Fruit fly (Drosophila melanogaster) whole organism, embryonic: ENCODE results near the gene CG15143.
A peak's percentile ranks its signal among the peaks of the same experiment; 100 is the strongest.

Experiments used
- Antp ChIP-seq: fragments of 200-800 bp; sonication (Bioruptor generic); optimal IDR thresholded peaks from 3 replicates; lab custom pipeline; 2016; ENCODE audit warnings: missing biosample characterization, missing genetic modification characterization
- Atf6 ChIP-seq: fragments of 200-800 bp; sonication (Bioruptor generic); IDR thresholded peaks from 2 replicates; pipeline ENCODE4 v1.3.6; 2022; ENCODE audit warnings: missing biosample characterization, missing genetic modification characterization
- BtbVII ChIP-seq: fragments of 200-800 bp; sonication (Bioruptor generic); optimal IDR thresholded peaks from 3 replicates; lab custom pipeline; 2017; ENCODE audit warnings: missing biosample characterization, mild to moderate bottlenecking, missing genetic modification characterization
- CG11695 ChIP-seq: fragments of 200-800 bp; sonication (Bioruptor generic); IDR thresholded peaks from 3 replicates; pipeline ENCODE4 v1.3.6; 2022; ENCODE audit warnings: missing biosample characterization, missing genetic modification characterization
- CG12391 ChIP-seq: fragments of 200-800 bp; sonication (Bioruptor generic); optimal IDR thresholded peaks from 3 replicates; lab custom pipeline; 2018; ENCODE audit warnings: missing biosample characterization, mild to moderate bottlenecking, missing genetic modification characterization, moderate library complexity
- CG12769 ChIP-seq: fragments of 200-800 bp; sonication (Bioruptor generic); optimal IDR thresholded peaks from 2 replicates; lab custom pipeline; 2019; ENCODE audit warnings: missing biosample characterization, mild to moderate bottlenecking, missing genetic modification characterization, moderate library complexity
- CG13894 ChIP-seq: fragments of 200-800 bp; sonication (Bioruptor generic); optimal IDR thresholded peaks from 3 replicates; lab custom pipeline; 2018; ENCODE audit warnings: missing biosample characterization, mild to moderate bottlenecking, missing genetic modification characterization, moderate library complexity
- CG14050 ChIP-seq: fragments of 200-800 bp; sonication (Bioruptor generic); IDR thresholded peaks from 3 replicates; pipeline ENCODE4 v1.3.6; 2022; ENCODE audit warnings: missing biosample characterization, missing genetic modification characterization
- CG14710 ChIP-seq: fragments of 200-800 bp; sonication (Bioruptor generic); optimal IDR thresholded peaks from 3 replicates; lab custom pipeline; 2019; ENCODE audit warnings: missing biosample characterization, mild to moderate bottlenecking, missing genetic modification characterization, moderate library complexity
- CG15011 ChIP-seq: fragments of 200-800 bp; sonication (Bioruptor generic); optimal IDR thresholded peaks from 3 replicates; lab custom pipeline; 2018; ENCODE audit warnings: missing biosample characterization, mild to moderate bottlenecking, missing genetic modification characterization
- CG17385 ChIP-seq: fragments of 200-800 bp; sonication (Bioruptor generic); optimal IDR thresholded peaks from 3 replicates; lab custom pipeline; 2018; ENCODE audit warnings: missing biosample characterization, mild to moderate bottlenecking, missing genetic modification characterization
- CG18262 ChIP-seq: fragments of 200-800 bp; optimal IDR thresholded peaks from 3 replicates; lab custom pipeline; 2019; ENCODE audit warnings: missing biosample characterization, mild to moderate bottlenecking, missing genetic modification characterization, moderate library complexity
- CG2116 ChIP-seq: fragments of 200-800 bp; sonication (Bioruptor generic); optimal IDR thresholded peaks from 3 replicates; lab custom pipeline; 2018; ENCODE audit warnings: missing biosample characterization, mild to moderate bottlenecking, missing genetic modification characterization
- CG2678 ChIP-seq: fragments of 200-800 bp; sonication (Bioruptor generic); optimal IDR thresholded peaks from 3 replicates; lab custom pipeline; 2019; ENCODE audit warnings: missing biosample characterization, mild to moderate bottlenecking, missing genetic modification characterization, moderate library complexity
- CG3281 ChIP-seq: fragments of 200-800 bp; sonication (Bioruptor generic); optimal IDR thresholded peaks from 3 replicates; lab custom pipeline; 2017; ENCODE audit warnings: missing biosample characterization, mild to moderate bottlenecking, missing genetic modification characterization
- CG34224 ChIP-seq: fragments of 200-800 bp; sonication (Bioruptor generic); IDR thresholded peaks from 3 replicates; pipeline ENCODE4 v1.3.6; 2022; ENCODE audit warnings: missing biosample characterization, missing genetic modification characterization; ENCODE audit not compliant: partially characterized antibody
- CG34422 ChIP-seq: fragments of 200-800 bp; sonication (Bioruptor generic); IDR thresholded peaks from 3 replicates; pipeline ENCODE4 v1.3.6; 2022; ENCODE audit warnings: missing biosample characterization, missing genetic modification characterization
- CG42726 ChIP-seq: fragments of 200-800 bp; sonication (Bioruptor generic); IDR thresholded peaks from 2 replicates; pipeline ENCODE4 v1.3.6; 2022; ENCODE audit warnings: missing biosample characterization, missing genetic modification characterization; ENCODE audit not compliant: partially characterized antibody
- CG4617 ChIP-seq: fragments of 200-800 bp; sonication (Bioruptor generic); optimal IDR thresholded peaks from 3 replicates; lab custom pipeline; 2016; ENCODE audit warnings: missing biosample characterization, missing genetic modification characterization, borderline replicate concordance
- CG8290 ChIP-seq, 3 experiments: fragments of 200-800 bp; sonication (Bioruptor generic); optimal IDR thresholded peaks; 2 replicates each; lab custom pipeline; 2016 to 2019; ENCODE audit warnings: missing biosample characterization in 3 of 3, missing genetic modification characterization in 3 of 3, mild to moderate bottlenecking in 2 of 3, moderate library complexity in 1 of 3
- CG8359 ChIP-seq: fragments of 200-800 bp; sonication (Bioruptor generic); optimal IDR thresholded peaks from 2 replicates; lab custom pipeline; 2017; ENCODE audit warnings: missing biosample characterization, mild to moderate bottlenecking, missing genetic modification characterization, borderline replicate concordance
- CG9215 ChIP-seq: fragments of 200-800 bp; sonication (Bioruptor generic); IDR thresholded peaks from 2 replicates; pipeline ENCODE4 v1.3.6; 2022; ENCODE audit warnings: missing biosample characterization, missing genetic modification characterization
- CTCF ChIP-seq: fragments of 200-800 bp; sonication (Bioruptor generic); optimal IDR thresholded peaks from 2 replicates; lab custom pipeline; 2017; ENCODE audit warnings: missing biosample characterization, mild to moderate bottlenecking, missing genetic modification characterization, moderate library complexity
- Dll ChIP-seq: fragments of 200-800 bp; sonication (Bioruptor generic); IDR thresholded peaks from 4 replicates; pipeline ENCODE4 v1.3.6; 2022; ENCODE audit warnings: missing biosample characterization, missing genetic modification characterization; ENCODE audit not compliant: partially characterized antibody
- Dp ChIP-seq: fragments of 200-800 bp; sonication (Bioruptor generic); optimal IDR thresholded peaks from 2 replicates; lab custom pipeline; 2018; ENCODE audit warnings: missing biosample characterization, mild to moderate bottlenecking, missing genetic modification characterization, moderate library complexity
- Dref ChIP-seq: fragments of 200-800 bp; sonication (Bioruptor generic); IDR thresholded peaks from 2 replicates; pipeline ENCODE4 v1.3.6; 2022; ENCODE audit warnings: missing biosample characterization, missing genetic modification characterization
- Hmr ChIP-seq: fragments of 200-800 bp; sonication (Bioruptor generic); optimal IDR thresholded peaks from 3 replicates; lab custom pipeline; 2017; ENCODE audit warnings: mild to moderate bottlenecking, missing biosample characterization, missing genetic modification reagents, missing genetic modification characterization
- Hmx ChIP-seq: fragments of 200-800 bp; sonication (Bioruptor generic); optimal IDR thresholded peaks from 2 replicates; lab custom pipeline; 2016; ENCODE audit warnings: missing biosample characterization, missing genetic modification characterization
- MBD-R2 ChIP-seq: fragments of 200-800 bp; sonication (Bioruptor generic); IDR thresholded peaks from 2 replicates; pipeline ENCODE4 v1.3.6; 2022; ENCODE audit warnings: missing biosample characterization, missing genetic modification characterization
- MTF-1 ChIP-seq: fragments of 200-800 bp; sonication (Bioruptor generic); optimal IDR thresholded peaks from 2 replicates; lab custom pipeline; 2018; ENCODE audit warnings: missing biosample characterization, mild to moderate bottlenecking, missing genetic modification characterization, borderline replicate concordance
- PHDP ChIP-seq: fragments of 200-800 bp; sonication (Bioruptor generic); optimal IDR thresholded peaks from 3 replicates; lab custom pipeline; 2018; ENCODE audit warnings: missing biosample characterization, mild to moderate bottlenecking, missing genetic modification characterization, moderate library complexity
- Stat92E ChIP-seq, 3 experiments: fragments of >200 bp in 2 of 3; fragments of 200-800 bp in 1 of 3; sonication (Bioruptor generic) in 1 of 3; optimal IDR thresholded peaks; 2 replicates each; lab custom pipeline; 2017 to 2019; ENCODE audit warnings: missing biosample characterization in 3 of 3, missing genetic modification characterization in 3 of 3, mild to moderate bottlenecking in 1 of 3, moderate library complexity in 1 of 3
- caup ChIP-seq: fragments of 200-800 bp; sonication (Bioruptor generic); optimal IDR thresholded peaks from 3 replicates; lab custom pipeline; 2017; ENCODE audit warnings: missing biosample characterization, mild to moderate bottlenecking, missing genetic modification characterization, moderate library complexity; ENCODE audit not compliant: severe bottlenecking
- da ChIP-seq: fragments of 200-800 bp; sonication (Bioruptor generic); optimal IDR thresholded peaks from 2 replicates; lab custom pipeline; 2016; ENCODE audit warnings: missing biosample characterization, missing genetic modification characterization
- dmrt11E ChIP-seq: fragments of 200-800 bp; sonication (Bioruptor generic); optimal IDR thresholded peaks from 3 replicates; lab custom pipeline; 2018; ENCODE audit warnings: missing biosample characterization, mild to moderate bottlenecking, missing genetic modification characterization, moderate library complexity
- gfzf ChIP-seq: fragments of 200-800 bp; sonication (Bioruptor generic); optimal IDR thresholded peaks from 2 replicates; lab custom pipeline; 2016; ENCODE audit warnings: missing biosample characterization, mild to moderate bottlenecking, missing genetic modification characterization, moderate library complexity
- lbe ChIP-seq: fragments of 200-800 bp; sonication (Bioruptor generic); optimal IDR thresholded peaks from 2 replicates; lab custom pipeline; 2016; ENCODE audit warnings: missing biosample characterization, mild to moderate bottlenecking, missing genetic modification characterization
- nom ChIP-seq: fragments of 200-800 bp; sonication (Bioruptor generic); optimal IDR thresholded peaks from 2 replicates; lab custom pipeline; 2017; ENCODE audit warnings: missing biosample characterization, missing genetic modification characterization, mild to moderate bottlenecking, moderate library complexity, missing genetic modification reagents
- onecut ChIP-seq: fragments of 200-800 bp; sonication (Bioruptor generic); IDR thresholded peaks from 2 replicates; pipeline ENCODE4 v1.3.6; 2022; ENCODE audit warnings: missing biosample characterization, missing genetic modification characterization
- pros ChIP-seq: fragments of 200-800 bp; sonication (Bioruptor generic); optimal IDR thresholded peaks from 3 replicates; lab custom pipeline; 2019; ENCODE audit warnings: missing biosample characterization, mild to moderate bottlenecking, missing genetic modification characterization, moderate library complexity
- pzg ChIP-seq: fragments of 200-800 bp; sonication (Bioruptor generic); optimal IDR thresholded peaks from 3 replicates; lab custom pipeline; 2018; ENCODE audit warnings: missing biosample characterization, mild to moderate bottlenecking, missing genetic modification characterization, moderate library complexity
- sim ChIP-seq: fragments of 200-800 bp; sonication (Bioruptor generic); IDR thresholded peaks from 2 replicates; pipeline ENCODE4 v1.3.6; 2022; ENCODE audit warnings: missing biosample characterization, missing genetic modification characterization
- stc ChIP-seq: fragments of 200-800 bp; sonication (Bioruptor generic); IDR thresholded peaks from 2 replicates; pipeline ENCODE4 v1.3.6; 2022; ENCODE audit warnings: missing biosample characterization, missing genetic modification characterization
- tgo ChIP-seq: fragments of 200-800 bp; sonication (Bioruptor generic); IDR thresholded peaks from 3 replicates; pipeline ENCODE4 v1.3.6; 2022; ENCODE audit warnings: missing biosample characterization, missing genetic modification characterization
- ttk ChIP-seq: fragments of 200-800 bp; sonication (Bioruptor generic); IDR thresholded peaks from 2 replicates; pipeline ENCODE4 v2.1.2; 2022; ENCODE audit warnings: missing biosample characterization, missing genetic modification characterization
- zen ChIP-seq: fragments of 200-800 bp; sonication (Bioruptor generic); optimal IDR thresholded peaks from 3 replicates; lab custom pipeline; 2018; ENCODE audit warnings: missing biosample characterization, mild to moderate bottlenecking, missing genetic modification characterization, moderate library complexity

The CG15143 gene

DNA sequence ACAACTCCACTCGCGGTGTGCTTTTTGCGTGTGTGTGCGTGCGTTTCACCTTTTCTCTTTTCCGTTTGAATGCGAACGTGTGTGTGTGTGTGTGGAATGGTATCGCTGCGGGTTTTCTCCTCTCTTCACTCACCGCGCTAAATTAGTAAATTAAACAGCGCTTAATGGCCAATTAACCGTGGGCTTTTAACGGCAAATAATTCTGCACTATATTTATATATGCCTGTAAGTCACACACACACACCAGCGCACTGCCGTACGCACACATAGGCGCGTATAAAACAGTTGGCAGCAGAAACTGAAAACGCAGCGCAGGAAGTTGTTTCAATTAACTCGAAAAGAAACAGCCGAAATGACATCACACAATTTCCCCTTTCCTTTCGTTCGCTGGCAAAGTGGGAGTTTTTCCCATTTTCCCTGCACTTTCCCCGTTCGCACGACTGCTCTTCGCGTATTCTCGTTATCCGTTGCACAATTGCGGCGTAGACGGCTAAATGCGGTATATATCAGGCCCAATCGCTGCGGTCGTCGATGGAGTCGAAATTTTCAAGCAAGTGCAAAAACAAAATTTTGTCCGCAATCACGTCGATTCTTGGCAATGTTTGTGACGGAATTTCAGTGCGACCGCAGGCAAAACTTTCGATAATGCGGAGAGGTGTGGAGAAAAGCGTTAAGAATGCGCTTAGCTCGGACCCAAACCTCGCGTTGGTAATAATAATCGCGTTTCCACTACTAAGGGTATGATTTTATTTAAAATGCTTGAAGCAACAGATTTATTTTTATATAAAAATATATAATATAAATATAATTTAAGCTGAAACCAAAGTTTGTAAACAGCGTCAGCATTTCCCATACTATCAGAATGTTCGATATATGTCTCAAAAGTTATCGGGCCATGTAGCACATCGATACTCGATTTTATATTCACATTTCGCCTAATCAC lies 51.5 kb downstream of the CG15143 start, which contains the start of gene BicD (continued):
- TF ChIP-seq Stat92E (GFP tag; optimal IDR thresholded peaks at IDR 0.05; lab: Kevin White, UChicago) (peak in 1 of 3 experiments; percentile 17), stc (GFP tag; lab: Robert Waterston, UW) (no peak), tgo (no peak), CG17385 (GFP tag; lab: Kevin White, UChicago) (peak; percentile 29), CG3281 (GFP tag; lab: Kevin White, UChicago) (no peak), nom (peak; percentile 35), Dp (GFP tag; lab: Kevin White, UChicago) (peak; percentile 46), gfzf (GFP tag; lab: Kevin White, UChicago) (peak; percentile 90), CTCF (GFP tag; lab: Kevin White, UChicago) (peak; percentile 54), CG18262 (tag; lab: Kevin White, UChicago) (peak; percentile 11), MBD-R2 (GFP tag; lab: Robert Waterston, UW) (peak; percentile 52), CG42726 (GFP tag; lab: Robert Waterston, UW) (peak; percentile 35; the same call in 1 of the 2 replicates), PHDP (tag; lab: Kevin White, UChicago) (peak; percentile 5), CG14050 (GFP tag; lab: Robert Waterston, UW) (no peak), caup (peak; percentile 1), zen (peak; percentile 42), CG12391 (tag; lab: Kevin White, UChicago) (peak; percentile 53), CG2678 (tag; lab: Kevin White, UChicago) (peak; percentile 29), CG15011 (GFP tag; lab: Kevin White, UChicago) (no peak), CG14710 (tag; lab: Kevin White, UChicago) (peak; percentile 76), CG34224 (GFP tag; lab: Robert Waterston, UW) (peak; percentile 50; the same call in 1 of the 3 replicates), da (GFP tag; lab: Kevin White, UChicago) (no peak), Atf6 (peak; percentile 17; the same call in 1 of the 2 replicates), Dll (peak; percentile 78), CG13894 (tag; lab: Kevin White, UChicago) (peak; percentile 51), MTF-1 (GFP tag; lab: Kevin White, UChicago) (no peak), CG11695 (GFP tag; lab: Robert Waterston, UW) (0 out of 3 replicates have a peak, but pooled peaks have one; percentile 15), ttk (GFP tag; lab: Robert Waterston, UW) (no peak), CG8359 (GFP tag; lab: Kevin White, UChicago) (no peak), Hmx (no peak), CG12769 (peak; percentile 54), Antp (GFP tag; lab: Kevin White, UChicago) (no peak), lbe (GFP tag; lab: Kevin White, UChicago) (peak; percentile 37), BtbVII (peak; percentile 36), onecut (GFP tag; lab: Robert Waterston, UW) (0 out of 2 replicates have a peak, but pooled peaks have one; percentile 4), pros (GFP tag; lab: Kevin White, UChicago) (no peak), pzg (GFP tag; lab: Kevin White, UChicago) (peak; percentile 88), Hmr (peak; percentile 72), CG4617 (GFP tag; lab: Kevin White, UChicago) (peak; percentile 38), Dref (GFP tag; lab: Robert Waterston, UW) (peak; percentile 77), dmrt11E (tag; lab: Kevin White, UChicago) (no peak), sim (GFP tag; lab: Robert Waterston, UW) (no peak), CG2116 (GFP tag; lab: Kevin White, UChicago) (peak; percentile 87), CG34422 (peak; percentile 59; the same call in 1 of the 3 replicates), CG9215 (GFP tag; lab: Robert Waterston, UW) (no peak), CG8290 (GFP tag; optimal IDR thresholded peaks at IDR 0.05; lab: Kevin White, UChicago) (peak; percentile 84), CG8290 (tag; optimal IDR thresholded peaks at IDR 0.05; lab: Kevin White, UChicago) (peak in 1 of 2 experiments; percentile 69)
